Fruit fly (Drosophila melanogaster) whole organism, prepupa: ENCODE data around the gene CG44006.

Source experiments
- Blimp-1 ChIP-seq: fragments of 200-800 bp; sonication (Bioruptor generic); optimal IDR thresholded peaks from 3 replicates; lab custom pipeline; 2017; ENCODE audit warnings: missing biosample characterization, missing genetic modification characterization, mild to moderate bottlenecking, moderate library complexity, missing genetic modification reagents
- CG10631 ChIP-seq: fragments of 200-800 bp; sonication (Bioruptor generic); optimal IDR thresholded peaks from 2 replicates; lab custom pipeline; 2016; ENCODE audit warnings: missing biosample characterization, missing genetic modification characterization
- CG10669 ChIP-seq: fragments of 200-800 bp; sonication (Bioruptor generic); optimal IDR thresholded peaks from 3 replicates; lab custom pipeline; 2018; ENCODE audit warnings: missing biosample characterization, mild to moderate bottlenecking, missing genetic modification characterization, moderate library complexity
- CG11294 ChIP-seq: fragments of 200-800 bp; sonication (Bioruptor generic); IDR thresholded peaks from 2 replicates; pipeline ENCODE4 v1.3.6; 2022; ENCODE audit warnings: missing biosample characterization, missing genetic modification characterization
- CG15336 ChIP-seq: fragments of 200-800 bp; sonication (Bioruptor generic); IDR thresholded peaks from 2 replicates; pipeline ENCODE4 v1.3.6; 2022; ENCODE audit warnings: missing biosample characterization, missing genetic modification characterization
- CG1621 ChIP-seq: fragments of 200-800 bp; sonication (Bioruptor generic); optimal IDR thresholded peaks from 3 replicates; lab custom pipeline; 2018; ENCODE audit warnings: missing biosample characterization, mild to moderate bottlenecking, missing genetic modification characterization
- CG3032 ChIP-seq: fragments of 200-800 bp; optimal IDR thresholded peaks from 2 replicates; lab custom pipeline; 2019; ENCODE audit warnings: missing biosample characterization, mild to moderate bottlenecking, missing genetic modification characterization, moderate library complexity
- CG31627 ChIP-seq: fragments of 200-800 bp; sonication (Bioruptor generic); optimal IDR thresholded peaks from 3 replicates; lab custom pipeline; 2016; ENCODE audit warnings: missing biosample characterization, missing genetic modification characterization
- CG32006 ChIP-seq: fragments of 200-800 bp; sonication (Bioruptor generic); optimal IDR thresholded peaks from 3 replicates; lab custom pipeline; 2017; ENCODE audit warnings: missing biosample characterization, mild to moderate bottlenecking, missing genetic modification characterization
- CG34406 ChIP-seq: fragments of 200-800 bp; sonication (Bioruptor generic); optimal IDR thresholded peaks from 3 replicates; lab custom pipeline; 2016; ENCODE audit warnings: missing biosample characterization, missing genetic modification characterization
- CG4318 ChIP-seq: fragments of 200-800 bp; sonication (Bioruptor generic); optimal IDR thresholded peaks from 3 replicates; lab custom pipeline; 2017; ENCODE audit warnings: missing biosample characterization, mild to moderate bottlenecking, missing genetic modification characterization
- CG6163 ChIP-seq: fragments of 200-800 bp; sonication (Bioruptor generic); IDR thresholded peaks from 3 replicates; pipeline ENCODE4 v1.3.6; 2022; ENCODE audit warnings: missing biosample characterization, missing genetic modification characterization
- CG6792 ChIP-seq: fragments of 200-800 bp; sonication (Bioruptor generic); optimal IDR thresholded peaks from 3 replicates; lab custom pipeline; 2016; ENCODE audit warnings: missing biosample characterization, missing genetic modification characterization
- CG6854 ChIP-seq: fragments of 200-800 bp; sonication (Bioruptor generic); optimal IDR thresholded peaks from 2 replicates; lab custom pipeline; 2017; ENCODE audit warnings: missing biosample characterization, mild to moderate bottlenecking, missing genetic modification characterization
- CG7368 ChIP-seq: fragments of 200-800 bp; sonication (Bioruptor generic); optimal IDR thresholded peaks from 3 replicates; lab custom pipeline; 2016; ENCODE audit warnings: missing biosample characterization, missing genetic modification characterization
- CG9139 ChIP-seq: fragments of 200-800 bp; sonication (Bioruptor generic); optimal IDR thresholded peaks from 3 replicates; lab custom pipeline; 2017; ENCODE audit warnings: missing biosample characterization, mild to moderate bottlenecking, missing genetic modification characterization
- Eip78C ChIP-seq: fragments of 200-800 bp; sonication (Bioruptor generic); peaks from one replicate; lab custom pipeline; 2016; ENCODE audit warnings: missing biosample characterization, missing genetic modification characterization
- Eip93F ChIP-seq: fragments of 200-800 bp; sonication (Bioruptor generic); optimal IDR thresholded peaks from 2 replicates; lab custom pipeline; 2016; ENCODE audit warnings: missing biosample characterization, mild to moderate bottlenecking, missing genetic modification characterization
- Ets21C ChIP-seq: fragments of 200-800 bp; sonication (Bioruptor generic); optimal IDR thresholded peaks from 3 replicates; lab custom pipeline; 2016; ENCODE audit warnings: missing biosample characterization, missing genetic modification characterization
- Gug ChIP-seq: fragments of 200-800 bp; sonication (Bioruptor generic); IDR thresholded peaks from 2 replicates; pipeline ENCODE4 v1.3.6; 2022; ENCODE audit warnings: missing biosample characterization, missing genetic modification characterization
- Hr39 ChIP-seq: fragments of 200-800 bp; sonication (Bioruptor generic); optimal IDR thresholded peaks from 2 replicates; lab custom pipeline; 2016; ENCODE audit warnings: missing biosample characterization, missing genetic modification characterization
- Hr4 ChIP-seq: fragments of 200-800 bp; sonication (Bioruptor generic); optimal IDR thresholded peaks from 3 replicates; lab custom pipeline; 2016; ENCODE audit warnings: missing biosample characterization, missing genetic modification characterization
- Lpt ChIP-seq: fragments of 200-800 bp; sonication (Bioruptor generic); optimal IDR thresholded peaks from 3 replicates; lab custom pipeline; 2016; ENCODE audit warnings: missing biosample characterization, missing genetic modification characterization
- Met ChIP-seq: fragments of 200-800 bp; sonication (Bioruptor generic); optimal IDR thresholded peaks from 3 replicates; lab custom pipeline; 2016; ENCODE audit warnings: missing biosample characterization, missing genetic modification characterization
- OdsH ChIP-seq: fragments of 200-800 bp; sonication (Bioruptor generic); optimal IDR thresholded peaks from 3 replicates; lab custom pipeline; 2016; ENCODE audit warnings: missing biosample characterization, missing genetic modification characterization
- Smox ChIP-seq: fragments of 200-800 bp; sonication (Bioruptor generic); optimal IDR thresholded peaks from 3 replicates; lab custom pipeline; 2016; ENCODE audit warnings: missing biosample characterization, missing genetic modification characterization
- Sox102F ChIP-seq: fragments of 200-800 bp; sonication (Bioruptor generic); optimal IDR thresholded peaks from 2 replicates; lab custom pipeline; 2016; ENCODE audit warnings: missing biosample characterization, mild to moderate bottlenecking, missing genetic modification characterization
- acj6 ChIP-seq: fragments of 200-800 bp; sonication (Bioruptor generic); optimal IDR thresholded peaks from 3 replicates; lab custom pipeline; 2016; ENCODE audit warnings: missing biosample characterization, missing genetic modification characterization
- cyc ChIP-seq: fragments of 200-800 bp; sonication (Bioruptor generic); optimal IDR thresholded peaks from 3 replicates; lab custom pipeline; 2016; ENCODE audit warnings: missing biosample characterization, missing genetic modification characterization
- dac ChIP-seq: fragments of 200-800 bp; sonication (Bioruptor generic); optimal IDR thresholded peaks from 2 replicates; lab custom pipeline; 2017; ENCODE audit warnings: missing biosample characterization, mild to moderate bottlenecking, missing genetic modification characterization
- eg ChIP-seq: fragments of 200-800 bp; sonication (Bioruptor generic); IDR thresholded peaks from 3 replicates; pipeline ENCODE4 v1.3.6; 2022; ENCODE audit warnings: missing biosample characterization, missing genetic modification characterization
- esn ChIP-seq: fragments of 200-800 bp; sonication (Bioruptor generic); optimal IDR thresholded peaks from 2 replicates; lab custom pipeline; 2016; ENCODE audit warnings: missing biosample characterization, mild to moderate bottlenecking, missing genetic modification characterization, moderate library complexity
- fd59A ChIP-seq: fragments of 200-800 bp; sonication (Bioruptor generic); optimal IDR thresholded peaks from 2 replicates; lab custom pipeline; 2017; ENCODE audit warnings: missing biosample characterization, mild to moderate bottlenecking, missing genetic modification characterization, missing genetic modification reagents
- fd85E ChIP-seq: fragments of 200-800 bp; sonication (Bioruptor generic); optimal IDR thresholded peaks from 3 replicates; lab custom pipeline; 2016; ENCODE audit warnings: missing biosample characterization, missing genetic modification characterization
- net ChIP-seq: fragments of 200-800 bp; sonication (Bioruptor generic); optimal IDR thresholded peaks from 3 replicates; lab custom pipeline; 2016; ENCODE audit warnings: missing biosample characterization, missing genetic modification characterization
- salr ChIP-seq, 2 experiments: fragments of 200-800 bp; sonication (Bioruptor generic); optimal IDR thresholded peaks; 3 replicates each; lab custom pipeline; 2016 to 2018; ENCODE audit warnings: missing biosample characterization in 2 of 2, missing genetic modification characterization in 2 of 2, mild to moderate bottlenecking in 1 of 2
- spab ChIP-seq: fragments of 200-800 bp; sonication (Bioruptor generic); optimal IDR thresholded peaks from 2 replicates; lab custom pipeline; 2017; ENCODE audit warnings: missing biosample characterization, mild to moderate bottlenecking, missing genetic modification characterization, missing genetic modification reagents
- ss ChIP-seq, 2 experiments: fragments of 200-800 bp; sonication (Bioruptor generic); optimal IDR thresholded peaks; 2 replicates in 1 of 2; 3 replicates in 1 of 2; lab custom pipeline; 2017 to 2018; ENCODE audit warnings: mild to moderate bottlenecking in 2 of 2, missing biosample characterization in 2 of 2, missing genetic modification characterization in 2 of 2, moderate library complexity in 1 of 2
- svp ChIP-seq: fragments of 200-800 bp; sonication (Bioruptor generic); peaks from one replicate; lab custom pipeline; 2016; ENCODE audit warnings: missing biosample characterization, missing genetic modification characterization
- topi ChIP-seq: fragments of 200-800 bp; sonication (Bioruptor generic); optimal IDR thresholded peaks from 3 replicates; lab custom pipeline; 2016; ENCODE audit warnings: missing biosample characterization, missing genetic modification characterization
- vri ChIP-seq: fragments of 200-800 bp; sonication (Bioruptor generic); optimal IDR thresholded peaks from 3 replicates; lab custom pipeline; 2016; ENCODE audit warnings: missing biosample characterization, mild to moderate bottlenecking, missing genetic modification characterization

The CG44006 gene

DNA sequence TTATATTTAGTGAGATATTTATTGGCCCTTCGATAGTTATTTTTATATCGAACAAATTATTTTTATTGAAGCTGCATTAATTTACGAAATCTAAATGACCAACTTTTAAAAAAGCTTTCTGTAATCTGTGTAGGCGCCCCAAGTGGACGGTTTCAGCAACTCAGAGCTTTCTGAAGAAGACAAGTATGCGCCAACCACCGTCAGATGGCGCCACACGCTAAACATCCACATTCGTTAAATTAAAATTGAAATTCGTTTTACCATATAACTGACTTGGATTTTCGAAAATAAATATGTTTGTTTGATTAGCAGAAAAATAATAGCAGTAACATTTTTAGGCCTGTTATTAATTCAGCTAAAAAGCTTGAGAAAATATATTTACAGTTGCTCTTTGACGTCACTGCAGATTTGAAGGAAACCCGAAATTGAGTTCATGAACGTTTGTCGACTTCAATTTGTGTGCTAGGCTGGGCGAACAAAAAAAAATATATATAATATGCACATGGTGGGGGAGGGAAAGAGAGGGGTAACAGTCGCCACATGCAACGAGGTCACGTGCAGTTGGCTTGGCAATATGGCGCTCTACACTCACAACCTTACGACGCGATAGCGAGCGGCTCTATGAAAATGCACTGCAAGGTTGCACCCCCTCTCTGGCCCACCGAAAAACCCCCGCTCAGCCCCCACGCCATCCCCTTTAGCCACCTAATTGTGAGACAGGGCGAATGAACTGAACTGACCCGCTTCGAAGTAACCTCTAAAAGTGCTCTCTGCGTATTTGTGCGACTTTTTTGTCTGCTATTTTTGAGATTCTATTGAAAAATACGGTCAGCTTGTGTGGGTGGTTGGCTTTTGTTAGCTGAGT lies 50.1 kb downstream of the CG44006 start (continued):
- peak; percentile 80 for TF ChIP-seq CG6854 (GFP tag; lab: Kevin White, UChicago)
- TF ChIP-seq salr (GFP tag; optimal IDR thresholded peaks at IDR 0.05; lab: Kevin White, UChicago), result peak; percentile 5 to 57
- TF ChIP-seq Met (GFP tag; lab: Kevin White, UChicago), result peak; percentile 89
- TF ChIP-seq Blimp-1 (GFP tag; lab: Kevin White, UChicago), result no peak
- peak; percentile 38; the same call in 1 of the 2 replicates for TF ChIP-seq CG15336 (GFP tag; lab: Robert Waterston, UW)
- peak; percentile 69 for TF ChIP-seq Hr39 (GFP tag; lab: Kevin White, UChicago)
- peak; percentile 63 for TF ChIP-seq CG3032 (tag; lab: Kevin White, UChicago)
- peak; percentile 75 for TF ChIP-seq Hr4 (GFP tag; lab: Kevin White, UChicago)
- TF ChIP-seq fd85E (GFP tag; lab: Kevin White, UChicago), result peak; percentile 48
- peak; percentile 7 for TF ChIP-seq Lpt (GFP tag; lab: Kevin White, UChicago)
- peak; percentile 32 for TF ChIP-seq spab
- peak; percentile 63 for TF ChIP-seq CG10669 (GFP tag; lab: Kevin White, UChicago)
- TF ChIP-seq cyc (GFP tag; lab: Kevin White, UChicago), result peak; percentile 77
- TF ChIP-seq CG7368 (GFP tag; lab: Kevin White, UChicago), result peak; percentile 71
- no peak for TF ChIP-seq CG10631
- TF ChIP-seq fd59A (GFP tag; lab: Kevin White, UChicago), result peak; percentile 47
- peak; percentile 28 to 67 for TF ChIP-seq ss (GFP tag; optimal IDR thresholded peaks at IDR 0.05; lab: Kevin White, UChicago)
- TF ChIP-seq net (GFP tag; lab: Kevin White, UChicago), result peak; percentile 72
- peak; percentile 61 for TF ChIP-seq Smox (GFP tag; lab: Kevin White, UChicago)
- TF ChIP-seq svp (GFP tag; lab: Kevin White, UChicago), result peak; percentile 80
- no peak for TF ChIP-seq Gug
- peak; percentile 72 for TF ChIP-seq dac (GFP tag; lab: Kevin White, UChicago)
- TF ChIP-seq CG34406 (GFP tag; lab: Kevin White, UChicago), result peak; percentile 66
- peak; percentile 59 for TF ChIP-seq CG9139 (GFP tag; lab: Kevin White, UChicago)
- peak; percentile 19 for TF ChIP-seq Eip93F
- peak; percentile 7; the same call in 1 of the 2 replicates for TF ChIP-seq CG11294 (GFP tag; lab: Robert Waterston, UW)
- TF ChIP-seq CG1621 (tag; lab: Kevin White, UChicago), result peak; percentile 61
- peak; percentile 87 for TF ChIP-seq esn (GFP tag; lab: Kevin White, UChicago)
- TF ChIP-seq CG4318 (GFP tag; lab: Kevin White, UChicago), result no peak
- peak; percentile 93 for TF ChIP-seq Eip78C (GFP tag; lab: Kevin White, UChicago)
- TF ChIP-seq topi (GFP tag; lab: Kevin White, UChicago), result peak; percentile 84
- TF ChIP-seq CG31627 (GFP tag; lab: Kevin White, UChicago), result peak; percentile 72
- peak; percentile 57 for TF ChIP-seq CG6792
- TF ChIP-seq Sox102F (GFP tag; lab: Kevin White, UChicago), result peak; percentile 84
- TF ChIP-seq Ets21C (GFP tag; lab: Kevin White, UChicago), result peak; percentile 33
- peak; percentile 83 for TF ChIP-seq vri (GFP tag; lab: Kevin White, UChicago)
- peak; percentile 72 for TF ChIP-seq eg
- peak; percentile 74 for TF ChIP-seq acj6 (GFP tag; lab: Kevin White, UChicago)
- peak; percentile 60 for TF ChIP-seq CG32006 (GFP tag; lab: Kevin White, UChicago)
- TF ChIP-seq, all 60 proteins: peak for 50

DNA sequence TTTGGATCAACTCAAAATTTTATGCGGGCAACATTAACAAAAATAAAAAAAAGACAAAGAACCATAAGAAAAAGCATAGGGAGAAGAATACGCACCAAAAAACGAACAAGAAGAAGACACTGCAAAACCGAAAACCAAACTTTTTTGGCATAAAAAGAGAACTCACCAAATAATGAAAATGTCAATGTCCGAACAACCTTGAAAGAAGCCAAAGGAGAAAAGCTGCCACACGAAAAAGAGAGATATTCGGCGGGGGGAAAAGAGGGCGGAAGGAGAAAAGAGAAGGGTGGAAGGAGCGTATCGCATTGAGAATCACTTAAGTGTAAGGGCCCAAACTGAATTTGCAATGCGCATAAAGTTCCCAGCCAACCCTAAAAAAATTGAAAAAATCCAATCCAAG lies 51.0 kb downstream of the CG44006 start:
- TF ChIP-seq vri (GFP tag; lab: Kevin White, UChicago) (peak; percentile 22), OdsH (GFP tag; lab: Kevin White, UChicago) (no peak), Eip78C (GFP tag; lab: Kevin White, UChicago) (no peak), CG6163 (no peak), Hr4 (GFP tag; lab: Kevin White, UChicago) (no peak), fd59A (GFP tag; lab: Kevin White, UChicago) (no peak), Ets21C (GFP tag; lab: Kevin White, UChicago) (no peak), Blimp-1 (GFP tag; lab: Kevin White, UChicago) (peak; percentile 22), Met (GFP tag; lab: Kevin White, UChicago) (no peak), CG1621 (tag; lab: Kevin White, UChicago) (no peak)
